Fruit fly (Drosophila melanogaster) whole organism, embryonic: ENCODE measurements around the gene Cpr65Au.

Source experiments
- Antp ChIP-seq: fragments of 200-800 bp; sonication (Bioruptor generic); optimal IDR thresholded peaks from 3 replicates; lab custom pipeline; 2016; ENCODE audit warnings: missing biosample characterization, missing genetic modification characterization
- Asciz ChIP-seq: fragments of 200-800 bp; sonication (Bioruptor generic); optimal IDR thresholded peaks from 2 replicates; lab custom pipeline; 2017; ENCODE audit warnings: missing biosample characterization, mild to moderate bottlenecking, missing genetic modification characterization, missing genetic modification reagents
- Bdp1 ChIP-seq: fragments of 200-800 bp; sonication (Bioruptor generic); optimal IDR thresholded peaks from 3 replicates; lab custom pipeline; 2016; ENCODE audit warnings: missing biosample characterization, missing genetic modification characterization
- CG10274 ChIP-seq: fragments of 200-800 bp; sonication (Bioruptor generic); optimal IDR thresholded peaks from 3 replicates; lab custom pipeline; 2017; ENCODE audit warnings: missing biosample characterization, mild to moderate bottlenecking, missing genetic modification characterization
- CG10366 ChIP-seq: fragments of 200-800 bp; sonication (Bioruptor generic); IDR thresholded peaks from 2 replicates; pipeline ENCODE4 v1.3.6; 2022; ENCODE audit warnings: missing biosample characterization, missing genetic modification characterization
- CG11504 ChIP-seq: fragments of 200-800 bp; sonication (Bioruptor generic); optimal IDR thresholded peaks from 3 replicates; lab custom pipeline; 2019; ENCODE audit warnings: missing biosample characterization, mild to moderate bottlenecking, missing genetic modification characterization, moderate library complexity
- CG11696 ChIP-seq: fragments of 200-800 bp; sonication (Bioruptor generic); IDR thresholded peaks from 2 replicates; pipeline ENCODE4 v1.3.6; 2022; ENCODE audit warnings: missing biosample characterization, missing genetic modification characterization
- CG12236 ChIP-seq: fragments of 200-800 bp; sonication (Bioruptor generic); optimal IDR thresholded peaks from 2 replicates; lab custom pipeline; 2016; ENCODE audit warnings: missing biosample characterization, missing genetic modification characterization
- CG13775 ChIP-seq: fragments of 200-800 bp; sonication (Bioruptor generic); optimal IDR thresholded peaks from 3 replicates; lab custom pipeline; 2017; ENCODE audit warnings: missing biosample characterization, mild to moderate bottlenecking, missing genetic modification characterization
- CG14441 ChIP-seq: fragments of 200-800 bp; sonication (Bioruptor generic); IDR thresholded peaks from 2 replicates; pipeline ENCODE4 v1.3.6; 2022; ENCODE audit warnings: missing biosample characterization, missing genetic modification characterization
- CG15269 ChIP-seq: fragments of 200-800 bp; sonication (Bioruptor generic); optimal IDR thresholded peaks from 2 replicates; lab custom pipeline; 2018; ENCODE audit warnings: missing biosample characterization, mild to moderate bottlenecking, missing genetic modification characterization, moderate library complexity
- CG16813 ChIP-seq: fragments of 200-800 bp; sonication (Bioruptor generic); IDR thresholded peaks from 3 replicates; pipeline ENCODE4 v1.3.6; 2022; ENCODE audit warnings: missing biosample characterization, missing genetic modification characterization; ENCODE audit not compliant: partially characterized antibody
- CG17612 ChIP-seq: fragments of 200-800 bp; sonication (Bioruptor generic); IDR thresholded peaks from 2 replicates; pipeline ENCODE4 v1.3.6; 2022; ENCODE audit warnings: missing biosample characterization, missing genetic modification characterization
- CG18764 ChIP-seq: fragments of 200-800 bp; sonication (Bioruptor generic); optimal IDR thresholded peaks from 3 replicates; lab custom pipeline; 2016; ENCODE audit warnings: missing biosample characterization, missing genetic modification characterization
- CG31365 ChIP-seq: fragments of 200-800 bp; sonication (Bioruptor generic); optimal IDR thresholded peaks from 2 replicates; lab custom pipeline; 2018; ENCODE audit warnings: missing biosample characterization, mild to moderate bottlenecking, missing genetic modification characterization
- CG3847 ChIP-seq: fragments of 200-800 bp; sonication (Bioruptor generic); IDR thresholded peaks from 2 replicates; pipeline ENCODE4 v1.3.6; 2022; ENCODE audit warnings: missing biosample characterization, missing genetic modification characterization
- CG7786 ChIP-seq: fragments of 200-800 bp; sonication (Bioruptor generic); optimal IDR thresholded peaks from 2 replicates; lab custom pipeline; 2016; ENCODE audit warnings: missing biosample characterization, missing genetic modification characterization
- CG9437 ChIP-seq: fragments of 200-800 bp; sonication (Bioruptor generic); optimal IDR thresholded peaks from 2 replicates; lab custom pipeline; 2018; ENCODE audit warnings: missing biosample characterization, mild to moderate bottlenecking, missing genetic modification characterization
- CG9797 ChIP-seq: fragments of 200-800 bp; sonication (Bioruptor generic); optimal IDR thresholded peaks from 3 replicates; lab custom pipeline; 2018; ENCODE audit warnings: missing biosample characterization, mild to moderate bottlenecking, missing genetic modification characterization
- Camta ChIP-seq: fragments of 200-800 bp; sonication (Bioruptor generic); optimal IDR thresholded peaks from 2 replicates; lab custom pipeline; 2016; ENCODE audit warnings: missing biosample characterization, missing genetic modification characterization
- Chrac-16 ChIP-seq: fragments of 200-800 bp; sonication (Bioruptor generic); optimal IDR thresholded peaks from 3 replicates; lab custom pipeline; 2016; ENCODE audit warnings: missing biosample characterization, missing genetic modification characterization
- Deaf1 ChIP-seq: fragments of 200-800 bp; optimal IDR thresholded peaks from 3 replicates; lab custom pipeline; 2019; ENCODE audit warnings: missing biosample characterization, mild to moderate bottlenecking, missing genetic modification characterization, moderate library complexity
- Doc3 ChIP-seq: fragments of 200-800 bp; sonication (Bioruptor generic); IDR thresholded peaks from 3 replicates; pipeline ENCODE4 v1.3.6; 2022; ENCODE audit warnings: missing biosample characterization, missing genetic modification characterization; ENCODE audit not compliant: partially characterized antibody
- H2.0 ChIP-seq: fragments of 200-800 bp; sonication (Bioruptor generic); IDR thresholded peaks from 2 replicates; pipeline ENCODE4 v1.3.6; 2022; ENCODE audit warnings: missing biosample characterization, missing genetic modification characterization
- HmgD ChIP-seq: fragments of 200-800 bp; sonication (Bioruptor generic); optimal IDR thresholded peaks from 3 replicates; lab custom pipeline; 2016; ENCODE audit warnings: missing biosample characterization, missing genetic modification characterization
- Mrtf ChIP-seq: fragments of 200-800 bp; sonication (Bioruptor generic); IDR thresholded peaks from 3 replicates; pipeline ENCODE4 v1.3.6; 2022; ENCODE audit warnings: missing biosample characterization, missing genetic modification characterization
- NC2β ChIP-seq: fragments of 200-800 bp; sonication (Bioruptor generic); optimal IDR thresholded peaks from 2 replicates; lab custom pipeline; 2016; ENCODE audit warnings: missing biosample characterization, missing genetic modification characterization
- NFAT ChIP-seq: fragments of 200-800 bp; sonication (Bioruptor generic); IDR thresholded peaks from 2 replicates; pipeline ENCODE4 v1.3.6; 2022; ENCODE audit warnings: missing biosample characterization, missing genetic modification characterization
- Neu2 ChIP-seq: fragments of 200-800 bp; sonication (Bioruptor generic); optimal IDR thresholded peaks from 3 replicates; lab custom pipeline; 2016; ENCODE audit warnings: missing biosample characterization, missing genetic modification characterization, borderline replicate concordance
- Optix ChIP-seq: fragments of 200-800 bp; sonication (Bioruptor generic); IDR thresholded peaks from 3 replicates; pipeline ENCODE4 v1.3.6; 2022; ENCODE audit warnings: missing biosample characterization, missing genetic modification characterization
- PHDP ChIP-seq: fragments of 200-800 bp; sonication (Bioruptor generic); optimal IDR thresholded peaks from 3 replicates; lab custom pipeline; 2018; ENCODE audit warnings: missing biosample characterization, mild to moderate bottlenecking, missing genetic modification characterization, moderate library complexity
- Ptx1 ChIP-seq: fragments of 200-800 bp; sonication (Bioruptor generic); IDR thresholded peaks from 2 replicates; pipeline ENCODE4 v1.3.6; 2022; ENCODE audit warnings: missing biosample characterization, missing genetic modification characterization
- Spps ChIP-seq: fragments of 200-800 bp; sonication (Bioruptor generic); optimal IDR thresholded peaks from 2 replicates; lab custom pipeline; 2018; ENCODE audit warnings: missing biosample characterization, mild to moderate bottlenecking, missing genetic modification characterization
- abd-A ChIP-seq: fragments of 200-800 bp; sonication (Bioruptor generic); optimal IDR thresholded peaks from 3 replicates; lab custom pipeline; 2019; ENCODE audit warnings: missing biosample characterization, mild to moderate bottlenecking, missing genetic modification characterization, moderate library complexity
- aop ChIP-seq: fragments of 200-800 bp; sonication (Bioruptor generic); IDR thresholded peaks from 2 replicates; pipeline ENCODE4 v1.3.6; 2022; ENCODE audit warnings: missing biosample characterization, missing genetic modification characterization
- ap ChIP-seq: fragments of 200-800 bp; sonication (Bioruptor generic); IDR thresholded peaks from 2 replicates; pipeline ENCODE4 v1.3.6; 2022; ENCODE audit warnings: missing biosample characterization, missing genetic modification characterization
- bowl ChIP-seq: fragments of 200-800 bp; sonication (Bioruptor generic); IDR thresholded peaks from 2 replicates; pipeline ENCODE4 v1.3.6; 2022; ENCODE audit warnings: missing biosample characterization, missing genetic modification characterization
- dm ChIP-seq: fragments of 200-800 bp; sonication (Bioruptor generic); optimal IDR thresholded peaks from 3 replicates; lab custom pipeline; 2016; ENCODE audit warnings: missing biosample characterization, missing genetic modification characterization
- esg ChIP-seq: fragments of 200-800 bp; sonication (Bioruptor generic); conservative IDR thresholded peaks from 2 replicates; pipeline ENCODE4 v1.3.6; 2022; ENCODE audit warnings: missing biosample characterization, missing genetic modification characterization
- ftz-f1 ChIP-seq: fragments of 200-800 bp; sonication (Bioruptor generic); optimal IDR thresholded peaks from 2 replicates; lab custom pipeline; 2016; ENCODE audit warnings: missing biosample characterization, missing genetic modification characterization
- jing ChIP-seq: fragments of 200-800 bp; sonication (Bioruptor generic); optimal IDR thresholded peaks from 2 replicates; lab custom pipeline; 2018; ENCODE audit warnings: missing biosample characterization, mild to moderate bottlenecking, missing genetic modification characterization
- kay ChIP-seq: fragments of 200-800 bp; sonication (Bioruptor generic); optimal IDR thresholded peaks from 2 replicates; lab custom pipeline; 2016; ENCODE audit warnings: missing biosample characterization, missing genetic modification characterization
- ken ChIP-seq: fragments of 200-800 bp; sonication (Bioruptor generic); IDR thresholded peaks from 3 replicates; pipeline ENCODE4 v1.3.6; 2022; ENCODE audit warnings: missing biosample characterization, missing genetic modification characterization
- nau ChIP-seq: fragments of 200-800 bp; sonication (Bioruptor generic); optimal IDR thresholded peaks from 3 replicates; lab custom pipeline; 2017; ENCODE audit warnings: missing biosample characterization, mild to moderate bottlenecking, missing genetic modification characterization, missing genetic modification reagents
- pita ChIP-seq: fragments of 200-800 bp; sonication (Bioruptor generic); optimal IDR thresholded peaks from 2 replicates; lab custom pipeline; 2017; ENCODE audit warnings: missing biosample characterization, mild to moderate bottlenecking, missing genetic modification characterization
- sc ChIP-seq, 3 experiments: fragments of >200 bp in 2 of 3; fragments of 200-800 bp in 1 of 3; sonication (Bioruptor generic) in 1 of 3; optimal IDR thresholded peaks; 2 replicates in 2 of 3; 3 replicates in 1 of 3; lab custom pipeline; 2017; ENCODE audit warnings: mild to moderate bottlenecking in 1 of 3, missing biosample characterization in 1 of 3, missing genetic modification characterization in 1 of 3, missing genetic modification reagents in 1 of 3
- schlank ChIP-seq: fragments of 200-800 bp; sonication (Bioruptor generic); optimal IDR thresholded peaks from 2 replicates; lab custom pipeline; 2018; ENCODE audit warnings: missing biosample characterization, mild to moderate bottlenecking, missing genetic modification characterization
- shn ChIP-seq: fragments of 200-800 bp; sonication (Bioruptor generic); optimal IDR thresholded peaks from 3 replicates; lab custom pipeline; 2016; ENCODE audit warnings: missing biosample characterization, missing genetic modification characterization
- sisA ChIP-seq: fragments of 200-800 bp; sonication (Bioruptor generic); IDR thresholded peaks from 2 replicates; pipeline ENCODE4 v1.3.6; 2022; ENCODE audit warnings: missing biosample characterization, missing genetic modification characterization
- trh ChIP-seq: fragments of 200-800 bp; sonication (Bioruptor generic); optimal IDR thresholded peaks from 2 replicates; lab custom pipeline; 2016; ENCODE audit warnings: missing biosample characterization, missing genetic modification characterization
- vvl ChIP-seq: fragments of 200-800 bp; sonication (Bioruptor generic); IDR thresholded peaks from 2 replicates; pipeline ENCODE4 v1.3.6; 2022; ENCODE audit warnings: missing biosample characterization, missing genetic modification characterization
- zfh1 ChIP-seq: fragments of 200-800 bp; sonication (Bioruptor generic); IDR thresholded peaks from 3 replicates; pipeline ENCODE4 v1.3.6; 2022; ENCODE audit warnings: missing biosample characterization, missing genetic modification characterization

Gene Cpr65Au

DNA sequence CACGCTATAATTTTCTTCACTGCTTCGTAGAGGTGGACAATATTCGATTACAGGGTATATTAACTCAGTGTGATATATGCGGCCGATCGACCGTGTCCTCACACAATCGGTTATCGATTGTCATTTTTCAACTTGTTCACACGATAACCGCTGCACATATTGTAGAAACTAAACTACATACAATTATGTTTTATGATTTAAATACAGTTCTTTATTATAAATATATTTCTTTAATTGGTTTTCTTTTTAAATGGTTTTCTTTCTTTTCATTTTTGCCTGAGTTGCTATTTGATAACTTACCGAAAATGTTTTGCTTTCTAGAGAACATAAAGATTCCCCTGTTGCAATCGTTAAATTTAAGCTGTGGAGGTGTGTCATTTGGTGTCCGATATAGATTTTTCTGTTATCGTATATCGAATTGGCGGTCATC, 41.9 kb upstream of the Cpr65Au start, which contains the start of the genes fmt and CG7376 (continued):
- TF ChIP-seq CG11696 (GFP tag; lab: Robert Waterston, UW), result no peak
- TF ChIP-seq trh (GFP tag; lab: Kevin White, UChicago), result no peak
- TF ChIP-seq CG16813, result peak; percentile 81
- TF ChIP-seq jing (GFP tag; lab: Kevin White, UChicago), result no peak
- TF ChIP-seq Ptx1 (GFP tag; lab: Robert Waterston, UW), result no peak
- 0 out of 3 replicates have a peak, but pooled peaks have one; percentile 47 for TF ChIP-seq Doc3 (GFP tag; lab: Robert Waterston, UW)
- TF ChIP-seq Neu2 (GFP tag; lab: Kevin White, UChicago), result no peak
- no peak for TF ChIP-seq CG14441 (GFP tag; lab: Robert Waterston, UW)
- TF ChIP-seq CG15269 (tag; lab: Kevin White, UChicago), result no peak
- TF ChIP-seq CG9437 (GFP tag; lab: Kevin White, UChicago), result peak; percentile 4
- TF ChIP-seq CG12236 (GFP tag; lab: Kevin White, UChicago), result no peak
- no peak; the same call in 1 of the 2 replicates for TF ChIP-seq esg (GFP tag; lab: Robert Waterston, UW)
- TF ChIP-seq CG17612 (GFP tag; lab: Robert Waterston, UW), result no peak
- no peak for TF ChIP-seq bowl (GFP tag; lab: Robert Waterston, UW)
- TF ChIP-seq Mrtf (GFP tag; lab: Robert Waterston, UW), result no peak
- TF ChIP-seq Optix (GFP tag; lab: Robert Waterston, UW), result no peak
- TF ChIP-seq shn (GFP tag; lab: Kevin White, UChicago), result no peak
- TF ChIP-seq CG13775 (GFP tag; lab: Kevin White, UChicago), result peak; percentile 49
- TF ChIP-seq zfh1 (GFP tag; lab: Robert Waterston, UW), result no peak
- TF ChIP-seq dm (GFP tag; lab: Kevin White, UChicago), result no peak
- TF ChIP-seq ken, result no peak
- TF ChIP-seq CG10366 (GFP tag; lab: Robert Waterston, UW), result no peak
- TF ChIP-seq abd-A (tag; lab: Kevin White, UChicago), result no peak
- no peak for TF ChIP-seq CG7786 (GFP tag; lab: Kevin White, UChicago)
- no peak for TF ChIP-seq Bdp1
- no peak for TF ChIP-seq ftz-f1 (GFP tag; lab: Kevin White, UChicago)
- TF ChIP-seq schlank (tag; lab: Kevin White, UChicago), result no peak
- no peak for TF ChIP-seq CG10274
- TF ChIP-seq CG31365 (tag; lab: Kevin White, UChicago), result no peak
- TF ChIP-seq HmgD (GFP tag; lab: Kevin White, UChicago), result no peak
- no peak for TF ChIP-seq NC2β (GFP tag; lab: Kevin White, UChicago)
- no peak for TF ChIP-seq nau (GFP tag; lab: Kevin White, UChicago)
- no peak for TF ChIP-seq vvl
- no peak for TF ChIP-seq NFAT (GFP tag; lab: Robert Waterston, UW)
- no peak for TF ChIP-seq sc (optimal IDR thresholded peaks at IDR 0.05; lab: Kevin White, UChicago)
- no peak for TF ChIP-seq sc (GFP tag; optimal IDR thresholded peaks at IDR 0.05; lab: Kevin White, UChicago)
- TF ChIP-seq sisA (GFP tag; lab: Robert Waterston, UW), result no peak
- no peak for TF ChIP-seq ap (GFP tag; lab: Robert Waterston, UW)
- no peak for TF ChIP-seq Deaf1
- TF ChIP-seq PHDP, result no peak
- TF ChIP-seq CG9797, result peak; percentile 16
- no peak for TF ChIP-seq Antp (GFP tag; lab: Kevin White, UChicago)
- no peak for TF ChIP-seq aop
- no peak for TF ChIP-seq Asciz
- TF ChIP-seq Spps (tag; lab: Kevin White, UChicago), result no peak
- peak; percentile 4 for TF ChIP-seq Chrac-16 (GFP tag; lab: Kevin White, UChicago)
- TF ChIP-seq pita, result no peak
- TF ChIP-seq CG3847, result peak; percentile 51
- no peak for TF ChIP-seq kay (GFP tag; lab: Kevin White, UChicago)
- TF ChIP-seq CG18764 (GFP tag; lab: Kevin White, UChicago), result no peak
- TF ChIP-seq Camta, result no peak
- TF ChIP-seq CG11504 (tag; lab: Kevin White, UChicago), result no peak
- TF ChIP-seq H2.0 (GFP tag; lab: Robert Waterston, UW), result no peak
